Worm (Caenorhabditis elegans) whole organism, late embryonic: ENCODE results near the gene iglr-1.

ENCODE experiments used
- C08G9.2 ChIP-seq: sonication (generic microtip); optimal IDR thresholded peaks from 2 replicates; lab custom pipeline; 2016; ENCODE audit warnings: mild to moderate bottlenecking, missing genetic modification characterization, moderate library complexity, missing compliant biosample characterization
- C38D4.7 ChIP-seq: fragments of 200-800 bp; sonication (Bioruptor generic); optimal IDR thresholded peaks from 2 replicates; lab custom pipeline; 2018; ENCODE audit warnings: mild to moderate bottlenecking, missing genetic modification characterization, moderate library complexity, missing compliant biosample characterization
- F13H6.1 ChIP-seq: sonication (generic microtip); optimal IDR thresholded peaks from 2 replicates; lab custom pipeline; 2016; ENCODE audit warnings: missing genetic modification characterization, missing compliant biosample characterization
- T23F11.4 ChIP-seq: fragments of 200-800 bp; sonication (Bioruptor generic); optimal IDR thresholded peaks from 2 replicates; lab custom pipeline; 2018; ENCODE audit warnings: mild to moderate bottlenecking, missing genetic modification characterization, missing compliant biosample characterization
- ahr-1 ChIP-seq: sonication (generic microtip); optimal IDR thresholded peaks from 2 replicates; lab custom pipeline; 2016; ENCODE audit warnings: missing genetic modification characterization, missing compliant biosample characterization
- ama-1 ChIP-seq: fragments of 150-350 bp; optimal IDR thresholded peaks from 2 replicates; lab custom pipeline; 2014
- ceh-18 ChIP-seq: sonication (generic microtip); optimal IDR thresholded peaks from 2 replicates; lab custom pipeline; 2016; ENCODE audit warnings: missing genetic modification characterization, missing compliant biosample characterization
- ceh-30 ChIP-seq: fragments of 150-350 bp; optimal IDR thresholded peaks from 2 replicates; lab custom pipeline; 2014; ENCODE audit warnings: missing biosample characterization, missing genetic modification characterization
- ceh-31 ChIP-seq: sonication (generic microtip); optimal IDR thresholded peaks from 2 replicates; lab custom pipeline; 2016; ENCODE audit warnings: missing genetic modification characterization, missing compliant biosample characterization
- ceh-45 ChIP-seq: fragments of 200-800 bp; sonication (Bioruptor generic); IDR thresholded peaks from 2 replicates; pipeline ENCODE4 v1.3.6; 2022; ENCODE audit warnings: missing genetic modification reagents, missing genetic modification characterization, missing compliant biosample characterization
- ceh-48 ChIP-seq: sonication (generic microtip); optimal IDR thresholded peaks from 2 replicates; lab custom pipeline; 2016; ENCODE audit warnings: missing genetic modification characterization, inconsistent platforms, missing compliant biosample characterization
- dve-1 ChIP-seq: sonication (generic microtip); optimal IDR thresholded peaks from 2 replicates; lab custom pipeline; 2017; ENCODE audit warnings: antibody characterized with exemption, mild to moderate bottlenecking, missing genetic modification characterization, missing compliant biosample characterization
- elt-2 ChIP-seq: sonication (generic microtip); optimal IDR thresholded peaks from 2 replicates; lab custom pipeline; 2016; ENCODE audit warnings: missing genetic modification reagents, missing genetic modification characterization, missing compliant biosample characterization
- elt-4 ChIP-seq: sonication (generic microtip); optimal IDR thresholded peaks from 2 replicates; lab custom pipeline; 2016; ENCODE audit warnings: missing genetic modification characterization, missing compliant biosample characterization
- ets-4 ChIP-seq: sonication (generic microtip); optimal IDR thresholded peaks from 2 replicates; lab custom pipeline; 2016; ENCODE audit warnings: missing genetic modification characterization, missing compliant biosample characterization
- hlh-13 ChIP-seq: fragments of 200-800 bp; sonication (Bioruptor generic); optimal IDR thresholded peaks from 2 replicates; lab custom pipeline; 2018; ENCODE audit warnings: mild to moderate bottlenecking, missing genetic modification characterization, missing compliant biosample characterization
- hlh-15 ChIP-seq: sonication (generic microtip); optimal IDR thresholded peaks from 2 replicates; lab custom pipeline; 2016; ENCODE audit warnings: missing genetic modification characterization, missing compliant biosample characterization
- hlh-30 ChIP-seq: sonication (generic microtip); optimal IDR thresholded peaks from 2 replicates; lab custom pipeline; 2017; ENCODE audit warnings: antibody characterized with exemption, missing genetic modification characterization, missing compliant biosample characterization; ENCODE audit not compliant: insufficient read depth
- madf-2 ChIP-seq: sonication (generic microtip); optimal IDR thresholded peaks from 2 replicates; lab custom pipeline; 2017; ENCODE audit warnings: missing genetic modification characterization, missing compliant biosample characterization
- npax-4 ChIP-seq: sonication (generic microtip); optimal IDR thresholded peaks from 2 replicates; lab custom pipeline; 2016; ENCODE audit warnings: missing genetic modification characterization, missing compliant biosample characterization
- pag-3 ChIP-seq: sonication (generic microtip); optimal IDR thresholded peaks from 2 replicates; lab custom pipeline; 2016; ENCODE audit warnings: missing compliant biosample characterization, missing genetic modification characterization, borderline replicate concordance
- pax-1 ChIP-seq: fragments of 150-350 bp; optimal IDR thresholded peaks from 2 replicates; lab custom pipeline; 2014; ENCODE audit warnings: missing biosample characterization, missing genetic modification characterization
- pha-2 ChIP-seq: sonication (generic microtip); optimal IDR thresholded peaks from 2 replicates; lab custom pipeline; 2017; ENCODE audit warnings: mild to moderate bottlenecking, missing genetic modification characterization, missing compliant biosample characterization
- pqm-1 ChIP-seq: sonication (generic microtip); optimal IDR thresholded peaks from 2 replicates; lab custom pipeline; 2016; ENCODE audit warnings: missing genetic modification characterization, missing compliant biosample characterization
- rnt-1 ChIP-seq: sonication (generic microtip); optimal IDR thresholded peaks from 2 replicates; lab custom pipeline; 2016; ENCODE audit warnings: missing genetic modification characterization, missing compliant biosample characterization
- sox-4 ChIP-seq: sonication (generic microtip); optimal IDR thresholded peaks from 2 replicates; lab custom pipeline; 2017; ENCODE audit warnings: mild to moderate bottlenecking, missing genetic modification characterization, inconsistent platforms, missing compliant biosample characterization
- syd-9 ChIP-seq: sonication (generic microtip); optimal IDR thresholded peaks from 2 replicates; lab custom pipeline; 2016; ENCODE audit warnings: mild to moderate bottlenecking, missing genetic modification characterization, moderate library complexity, missing compliant biosample characterization
- tbx-7 ChIP-seq: sonication (generic microtip); optimal IDR thresholded peaks from 2 replicates; lab custom pipeline; 2016; ENCODE audit warnings: missing genotype, missing genetic modification characterization, missing compliant biosample characterization
- ttx-3 ChIP-seq: sonication (generic microtip); optimal IDR thresholded peaks from 2 replicates; lab custom pipeline; 2016; ENCODE audit warnings: missing genetic modification reagents, missing genetic modification characterization, missing compliant biosample characterization
- unc-3 ChIP-seq, 2 experiments: fragments of 200-800 bp in 1 of 2; sonication (Bioruptor generic) in 1 of 2; sonication (generic microtip) in 1 of 2; conservative IDR thresholded peaks in 1 of 2; optimal IDR thresholded peaks in 1 of 2; 2 replicates each; pipeline versions ENCODE4 v1.3.6 to Lab custom; 2016 to 2022; ENCODE audit warnings: missing compliant biosample characterization in 2 of 2, missing genetic modification characterization in 2 of 2, missing genetic modification reagents in 1 of 2
- unc-42 ChIP-seq: sonication (generic microtip); optimal IDR thresholded peaks from 2 replicates; lab custom pipeline; 2016; ENCODE audit warnings: missing genotype, missing genetic modification characterization, missing compliant biosample characterization
- unc-55 ChIP-seq: sonication (generic microtip); optimal IDR thresholded peaks from 2 replicates; lab custom pipeline; 2017; ENCODE audit warnings: missing biosample characterization, missing genetic modification reagents, missing genetic modification characterization
- unc-86 ChIP-seq: sonication (generic microtip); optimal IDR thresholded peaks from 2 replicates; lab custom pipeline; 2016; ENCODE audit warnings: missing genetic modification characterization, missing compliant biosample characterization
- ztf-16 ChIP-seq: sonication (generic microtip); optimal IDR thresholded peaks from 2 replicates; lab custom pipeline; 2017; ENCODE audit warnings: missing genetic modification characterization, missing compliant biosample characterization

Gene iglr-1

ce11 chrX:15016102-15016501, 24.9 kb upstream of the iglr-1 start:
- TF ChIP-seq pqm-1 (tag; lab: Kevin White, UChicago) (no peak), npax-4 (tag; lab: Kevin White, UChicago) (no peak), hlh-30 (tag; lab: Kevin White, UChicago) (no peak), rnt-1 (tag; lab: Kevin White, UChicago) (no peak), ceh-18 (no peak), pag-3 (no peak), pax-1 (tag; lab: Kevin White, UChicago) (no peak), ahr-1 (no peak), syd-9 (tag; lab: Kevin White, UChicago) (no peak), dve-1 (tag; lab: Kevin White, UChicago) (no peak), ets-4 (tag; lab: Kevin White, UChicago) (no peak), ama-1 (no peak), F13H6.1 (tag; lab: Kevin White, UChicago) (no peak), ceh-45 (GFP tag; lab: Robert Waterston, UW) (no peak), ceh-48 (no peak), tbx-7 (no peak), elt-4 (no peak), ceh-30 (tag; lab: Kevin White, UChicago) (no peak), unc-55 (GFP tag; lab: Kevin White, UChicago) (no peak), elt-2 (no peak)

ce11 chrX:15013941-15014453, 22.8 kb upstream of the iglr-1 start:
- TF ChIP-seq rnt-1 (tag; lab: Kevin White, UChicago) (peak; percentile 45), ceh-18 (peak; percentile 52), unc-55 (GFP tag; lab: Kevin White, UChicago) (peak; percentile 94), C08G9.2 (tag; lab: Kevin White, UChicago) (no peak)

DNA sequence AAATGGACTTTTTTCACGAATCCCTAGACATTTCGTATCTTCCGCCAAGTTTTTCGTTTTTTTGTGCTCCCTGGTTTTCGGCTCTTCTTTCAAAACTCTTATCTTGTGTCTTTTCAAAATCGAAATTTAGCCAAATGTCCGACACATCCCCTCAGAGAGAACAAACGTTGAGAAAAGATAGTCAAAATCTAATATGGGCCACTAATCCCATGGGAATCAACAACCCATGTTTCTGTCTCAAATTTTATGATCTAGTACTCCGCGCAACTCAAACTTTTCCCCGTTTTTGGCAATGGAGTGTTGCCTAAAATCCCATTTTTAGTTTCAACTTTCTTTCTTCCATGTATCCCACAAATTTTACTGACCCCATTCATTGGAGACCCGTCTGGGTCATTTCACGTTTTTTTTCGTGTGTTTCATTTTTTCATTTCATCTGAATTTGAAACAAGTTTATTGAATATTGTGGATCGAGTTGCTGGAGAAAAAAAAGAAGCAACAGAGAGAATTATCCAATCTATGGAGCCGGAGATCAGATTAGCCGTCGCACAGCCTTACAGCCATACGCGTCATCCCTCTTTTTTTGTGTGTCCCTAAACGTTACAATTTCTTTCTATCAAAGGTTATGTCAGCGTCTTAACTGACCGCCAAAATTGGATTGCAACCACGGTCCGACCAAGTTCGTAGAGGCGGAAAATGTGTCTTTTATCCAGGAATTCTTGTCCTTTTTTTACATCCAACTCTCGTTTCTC, 20.5 kb upstream of the iglr-1 start:
- no peak for TF ChIP-seq ceh-31
- no peak for TF ChIP-seq ztf-16 (tag; lab: Kevin White, UChicago)
- no peak for TF ChIP-seq unc-86
- TF ChIP-seq madf-2 (tag; lab: Kevin White, UChicago), result no peak
- TF ChIP-seq T23F11.4 (GFP tag; lab: Kevin White, UChicago), result no peak
- TF ChIP-seq ama-1, result no peak
- TF ChIP-seq unc-3 (GFP tag; conservative IDR thresholded peaks at IDR 0.05; lab: Robert Waterston, UW), result 0 out of 2 replicates have a peak, but pooled peaks have one; percentile 28
- peak; percentile 82 for TF ChIP-seq unc-3 (tag; optimal IDR thresholded peaks at IDR 0.05; lab: Kevin White, UChicago)
- peak; percentile 56 for TF ChIP-seq unc-42 (tag; lab: Kevin White, UChicago)
- TF ChIP-seq sox-4 (tag; lab: Kevin White, UChicago), result no peak
- TF ChIP-seq hlh-15 (tag; lab: Kevin White, UChicago), result no peak
- TF ChIP-seq hlh-13 (GFP tag; lab: Kevin White, UChicago), result no peak

DNA sequence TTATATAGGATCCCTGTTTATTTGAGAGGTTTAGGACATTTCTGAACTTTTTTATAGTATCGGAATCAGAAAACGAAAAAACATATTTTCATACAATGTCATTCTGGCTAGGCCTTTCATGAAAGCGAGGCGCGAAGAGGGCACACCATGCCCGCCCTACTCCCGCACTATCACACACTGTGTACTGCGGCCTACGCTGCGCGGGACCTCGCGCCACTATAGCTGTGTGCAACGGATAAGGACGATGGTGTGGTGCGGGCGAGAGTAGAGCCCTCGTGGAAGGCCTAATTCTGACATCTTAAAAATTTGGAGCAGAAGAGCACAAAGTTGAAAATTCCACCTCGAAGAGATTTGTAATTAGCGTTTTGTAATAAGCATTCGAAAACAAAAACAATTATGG, 19.8 kb upstream of the iglr-1 start:
- TF ChIP-seq pha-2 (tag; lab: Kevin White, UChicago) (no peak), ama-1 (no peak), unc-55 (GFP tag; lab: Kevin White, UChicago) (no peak), elt-4 (no peak), ceh-30 (tag; lab: Kevin White, UChicago) (no peak)

DNA sequence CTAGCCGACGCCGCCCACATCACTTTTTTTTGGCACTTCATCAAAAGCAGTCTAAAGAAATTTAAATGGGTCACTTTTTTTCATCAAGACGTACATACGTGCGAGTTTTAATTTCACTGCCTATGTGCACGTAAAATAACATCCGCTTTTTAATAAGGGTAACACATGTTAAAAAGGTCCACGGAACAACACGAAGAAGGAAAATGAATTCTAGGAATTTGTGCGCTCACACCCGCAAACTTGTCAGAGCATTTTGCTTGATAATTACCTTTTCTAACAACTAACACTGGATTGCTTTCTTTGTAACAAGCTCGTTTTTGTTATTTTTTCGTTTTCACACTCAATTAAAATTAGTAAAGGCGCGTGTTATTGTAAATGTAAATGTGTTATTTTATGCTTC, 17.5 kb upstream of the iglr-1 start:
- no peak for TF ChIP-seq elt-2
- TF ChIP-seq C38D4.7 (GFP tag; lab: Kevin White, UChicago), result no peak
- no peak for TF ChIP-seq ttx-3 (tag; lab: Kevin White, UChicago)
- TF ChIP-seq C08G9.2 (tag; lab: Kevin White, UChicago), result no peak
- TF ChIP-seq, all 69 proteins: peak for 0
